Worm (Caenorhabditis elegans) whole organism, L2 larva: Measurements from ENCODE around the gene F45D11.14.

Experiments used
- lin-11 ChIP-seq: fragments of 150-350 bp; sonication (generic microtip); optimal IDR thresholded peaks from 2 replicates; lab custom pipeline; 2014; ENCODE audit warnings: missing biosample characterization, missing genetic modification characterization, inconsistent platforms, mixed read lengths
- mdl-1 ChIP-seq, 2 experiments: fragments of 150-350 bp in 1 of 2; sonication (generic microtip) in 1 of 2; optimal IDR thresholded peaks; 2 replicates each; lab custom pipeline; 2017; ENCODE audit warnings: missing biosample characterization in 2 of 2, missing genetic modification characterization in 2 of 2

DNA sequence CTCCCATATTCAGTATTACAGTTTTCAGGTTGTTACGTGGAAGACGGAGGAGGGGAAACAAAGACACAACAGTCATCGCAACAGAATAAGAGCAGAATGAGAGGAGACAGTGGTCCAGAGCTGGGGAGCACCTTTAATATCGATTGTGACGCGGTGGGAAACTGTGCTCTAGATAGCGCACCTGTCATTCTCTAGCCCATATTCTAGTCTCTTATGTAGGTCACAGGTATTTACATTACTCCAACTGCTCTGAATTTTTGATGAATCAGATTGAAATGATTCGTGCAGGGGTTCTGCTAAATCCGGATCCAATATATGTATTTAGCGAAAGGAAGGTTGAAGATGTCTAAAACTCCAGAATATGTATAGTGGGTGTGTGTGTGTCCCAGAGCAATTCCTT is 36.0 kb upstream of the F45D11.14 start, which contains the start of gene fbxb-41:
- TF ChIP-seq mdl-1 (tag; optimal IDR thresholded peaks at IDR 0.05; lab: Kevin White, UChicago): no peak
- no peak for TF ChIP-seq lin-11 (tag; lab: Kevin White, UChicago)
